Worm (Caenorhabditis elegans) whole organism, L4/young adult: ENCODE results near the gene eif-1.

ENCODE experiments used
- dao-5 ChIP-seq: sonication (generic microtip); optimal IDR thresholded peaks from 2 replicates; lab custom pipeline; 2016; ENCODE audit warnings: missing genotype, missing genetic modification characterization, moderate library complexity, missing compliant biosample characterization
- him-1 ChIP-seq: sonication (generic microtip); optimal IDR thresholded peaks from 2 replicates; lab custom pipeline; 2016; ENCODE audit warnings: missing genotype, missing genetic modification reagents, missing genetic modification characterization, missing compliant biosample characterization

DNA sequence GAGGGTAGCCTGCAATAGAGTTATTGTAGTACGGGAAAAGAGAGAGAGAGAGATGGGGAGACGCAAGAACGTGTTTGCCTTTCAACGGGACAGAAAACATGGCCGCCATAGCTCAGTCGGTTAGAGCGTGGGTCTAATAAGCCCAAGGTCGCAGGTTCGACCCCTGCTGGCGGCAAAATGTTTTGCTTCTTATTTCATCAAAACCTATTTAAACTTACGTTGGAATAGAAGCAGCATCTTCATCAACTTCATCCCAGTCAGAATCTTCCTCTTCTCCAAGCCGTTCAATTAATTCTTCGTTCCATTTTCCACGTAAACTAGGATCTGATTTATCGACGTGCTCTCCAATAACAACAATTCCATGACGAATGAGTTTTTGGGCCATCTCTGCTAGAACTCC is 39.3 kb upstream of the eif-1 start:
- peak; percentile 54 for TF ChIP-seq him-1 (tag; lab: Kevin White, UChicago)
- TF ChIP-seq dao-5 (tag; lab: Kevin White, UChicago), result peak; percentile 59
